Comparison of ENCODE assay signal across 3 worm cellular contexts in genomic region chrIII:10694294-10694693, ce11.
TF ChIP-seq lines count a peak whose summit lies in the region.

Y39A1A.18 (minus strand) TSS chrIII:10694485.
fmo-3 (plus strand) TSS chrIII:10694681.

TF ChIP-seq in whole organism, L1 larva, 84 proteins besides CTCF, POLR2A, EP300 and RAD21:
- TF ChIP-seq lsy-2 (tag; optimal IDR thresholded peaks at IDR 0.05; lab: Kevin White, UChicago) (no peak), ceh-82 (tag; optimal IDR thresholded peaks at IDR 0.05; lab: Kevin White, UChicago) (no peak), ces-1 (GFP tag; optimal IDR thresholded peaks at IDR 0.05; lab: Kevin White, UChicago) (no peak), lin-13 (GFP tag; optimal IDR thresholded peaks at IDR 0.05; lab: Kevin White, UChicago) (no peak), efl-1 (optimal IDR thresholded peaks at IDR 0.05; lab: Kevin White, UChicago) (no peak), efl-1 (GFP tag; optimal IDR thresholded peaks at IDR 0.05 in 1 of 2; lab: Kevin White, UChicago) (peak in 1 of 2 experiments; percentile 84), tbx-2 (tag; optimal IDR thresholded peaks at IDR 0.05; lab: Kevin White, UChicago) (no peak), blmp-1 (tag; optimal IDR thresholded peaks at IDR 0.05; lab: Kevin White, UChicago) (peak; percentile 10), unc-30 (tag; optimal IDR thresholded peaks at IDR 0.05; lab: Kevin White, UChicago) (no peak), nhr-20 (tag; optimal IDR thresholded peaks at IDR 0.05; lab: Kevin White, UChicago) (no peak), zip-4 (GFP tag; optimal IDR thresholded peaks at IDR 0.05; lab: Kevin White, UChicago) (no peak), unc-62 (GFP tag; optimal IDR thresholded peaks at IDR 0.05; lab: Kevin White, UChicago) (no peak), nhr-11 (tag; optimal IDR thresholded peaks at IDR 0.05; lab: Kevin White, UChicago) (no peak), aly-2 (tag; optimal IDR thresholded peaks at IDR 0.05; lab: Kevin White, UChicago) (no peak), skn-1 (tag; optimal IDR thresholded peaks at IDR 0.05; lab: Kevin White, UChicago) (no peak), elt-3 (tag; optimal IDR thresholded peaks at IDR 0.05; lab: Kevin White, UChicago) (peak in 1 of 6 experiments; percentile 37), lir-3 (tag; optimal IDR thresholded peaks at IDR 0.05; lab: Kevin White, UChicago; ENCODE audit: poor library complexity) (no peak), C04F5.9 (tag; optimal IDR thresholded peaks at IDR 0.05; lab: Kevin White, UChicago) (no peak), dsc-1 (tag; optimal IDR thresholded peaks at IDR 0.05; lab: Kevin White, UChicago) (no peak), grh-1 (GFP tag; IDR thresholded peaks at IDR 0.05; lab: Robert Waterston, UW) (no peak), hpl-2 (GFP tag; optimal IDR thresholded peaks at IDR 0.05; lab: Kevin White, UChicago) (no peak), sptf-1 (tag; optimal IDR thresholded peaks at IDR 0.05; lab: Kevin White, UChicago) (no peak), irx-1 (tag; optimal IDR thresholded peaks at IDR 0.05; lab: Kevin White, UChicago) (no peak), lin-15B (tag; optimal IDR thresholded peaks at IDR 0.05; lab: Kevin White, UChicago) (no peak), nhr-85 (tag; lab: Kevin White, UChicago) (peak; percentile 57)

TF ChIP-seq in whole organism, L4 larva, 104 proteins besides CTCF, POLR2A, EP300 and RAD21:
- TF ChIP-seq nhr-28 (tag; optimal IDR thresholded peaks at IDR 0.05; lab: Kevin White, UChicago): peak; percentile 38
- no peak for TF ChIP-seq unc-130 (GFP tag; optimal IDR thresholded peaks at IDR 0.05; lab: Kevin White, UChicago)

TF ChIP-seq in whole organism, young adult, 124 proteins besides CTCF, POLR2A, EP300 and RAD21:
- TF ChIP-seq rec-8 (tag; optimal IDR thresholded peaks at IDR 0.05; lab: Kevin White, UChicago): no peak
- TF ChIP-seq hmg-1.2 (GFP tag; IDR thresholded peaks at IDR 0.05; lab: Robert Waterston, UW): peak; percentile 69
